Fruit fly (Drosophila melanogaster): ENCODE results near the gene FarO.

Gene FarO

DNA sequence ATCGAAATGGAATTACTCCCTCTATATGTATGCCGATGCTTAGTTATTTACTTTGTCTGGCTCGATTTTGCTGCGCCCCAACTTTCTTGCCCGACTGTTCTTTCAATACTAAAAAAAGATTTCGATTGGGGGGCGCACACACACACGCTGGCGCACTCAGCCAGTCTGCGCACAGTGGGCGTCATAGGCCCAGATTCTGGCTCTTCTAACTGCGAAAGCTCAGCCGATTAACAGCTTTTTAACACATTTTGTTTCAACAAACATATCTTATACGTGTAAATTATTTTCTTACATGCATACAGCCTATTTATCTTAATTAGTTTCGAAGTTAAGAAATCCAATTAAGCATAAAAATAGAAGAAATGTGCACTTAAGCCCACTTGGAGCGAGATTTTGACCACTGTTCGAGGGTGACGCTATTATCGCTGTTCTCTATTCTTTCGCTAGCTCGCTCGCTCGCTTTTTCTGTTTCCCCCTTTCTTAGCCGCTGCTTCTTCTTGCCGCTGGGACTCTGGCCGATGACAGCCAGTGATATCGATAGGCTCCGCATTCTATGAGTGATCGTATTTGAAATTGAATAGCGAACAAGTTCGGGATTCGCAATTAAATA is 18.6 kb upstream of the FarO start, which contains the start of gene Vinc (continued):
- TF ChIP-seq CG1024 (GFP tag; IDR thresholded peaks at IDR 0.05) (no peak), pita (GFP tag; optimal IDR thresholded peaks at IDR 0.05) (no peak), kah (GFP tag; optimal IDR thresholded peaks at IDR 0.05) (peak; percentile 79), CG18764 (GFP tag; optimal IDR thresholded peaks at IDR 0.05) (peak; percentile 78), ham (GFP tag; IDR thresholded peaks at IDR 0.05) (no peak), ems (GFP tag; optimal IDR thresholded peaks at IDR 0.05) (peak; percentile 84), CG7963 (GFP tag; IDR thresholded peaks at IDR 0.05; ENCODE audit: partially characterized antibody) (0 out of 3 replicates have a peak, but pooled peaks have one; percentile 7), CG12769 (tag; optimal IDR thresholded peaks at IDR 0.05) (no peak), CG6854 (GFP tag; optimal IDR thresholded peaks at IDR 0.05) (peak; percentile 92), CG16813 (GFP tag; IDR thresholded peaks at IDR 0.05; ENCODE audit: partially characterized antibody) (peak; percentile 49; the same call in 2 of the 3 replicates), CG12391 (tag; optimal IDR thresholded peaks at IDR 0.05) (peak; percentile 76), ap (GFP tag; IDR thresholded peaks at IDR 0.05) (peak; percentile 67), CG2116 (GFP tag; optimal IDR thresholded peaks at IDR 0.05) (peak; percentile 38), CG7928 (GFP tag; optimal IDR thresholded peaks at IDR 0.05) (peak; percentile 63), bbx (GFP tag; IDR thresholded peaks at IDR 0.05; ENCODE audit: partially characterized antibody) (peak; percentile 68), CG15601 (tag; optimal IDR thresholded peaks at IDR 0.05) (peak; percentile 54), CG18262 (tag; optimal IDR thresholded peaks at IDR 0.05) (peak; percentile 85), D (optimal IDR thresholded peaks at IDR 0.05) (no peak), D (GFP tag; optimal IDR thresholded peaks at IDR 0.05) (peak; percentile 82), sd (tag; optimal IDR thresholded peaks at IDR 0.05) (peak; percentile 40), trem (tag; optimal IDR thresholded peaks at IDR 0.05) (peak; percentile 81), Optix (GFP tag; IDR thresholded peaks at IDR 0.05) (peak; percentile 52; the same call in 1 of the 3 replicates), CG6765 (GFP tag; optimal IDR thresholded peaks at IDR 0.05) (peak; percentile 88), Gsc (GFP tag; IDR thresholded peaks at IDR 0.05) (0 out of 2 replicates have a peak, but pooled peaks have one; percentile 38), pho (GFP tag; optimal IDR thresholded peaks at IDR 0.05) (peak; percentile 49), CG7357 (GFP tag; IDR thresholded peaks at IDR 0.05) (peak; percentile 75), hb (GFP tag; IDR thresholded peaks at IDR 0.05; ENCODE audit: partially characterized antibody) (no peak), schlank (tag; optimal IDR thresholded peaks at IDR 0.05) (peak; percentile 45), knrl (GFP tag; IDR thresholded peaks at IDR 0.05; ENCODE audit: partially characterized antibody) (peak; percentile 43; the same call in 1 of the 3 replicates), Stat92E (GFP tag; optimal IDR thresholded peaks at IDR 0.05) (peak in 1 of 3 experiments; percentile 42), CG32532 (GFP tag; IDR thresholded peaks at IDR 0.05) (peak; percentile 91), Poxn (GFP tag; IDR thresholded peaks at IDR 0.05) (0 out of 2 replicates have a peak, but pooled peaks have one; percentile 30), H2.0 (GFP tag; IDR thresholded peaks at IDR 0.05) (peak; percentile 62), CG11085 (GFP tag; IDR thresholded peaks at IDR 0.05) (peak; percentile 60; the same call in 1 of the 2 replicates), CG1529 (GFP tag; optimal IDR thresholded peaks at IDR 0.05) (peak; percentile 53), disco-r (GFP tag; optimal IDR thresholded peaks at IDR 0.05) (peak; percentile 38), Dp (GFP tag; optimal IDR thresholded peaks at IDR 0.05) (peak; percentile 82), Hr51 (GFP tag; optimal IDR thresholded peaks at IDR 0.05) (peak in 1 of 2 experiments; percentile 38), wdn (GFP tag; IDR thresholded peaks at IDR 0.05) (peak; percentile 69; the same call in 1 of the 2 replicates), Chrac-16 (GFP tag; optimal IDR thresholded peaks at IDR 0.05) (peak; percentile 52), GATAe (GFP tag; conservative IDR thresholded peaks at IDR 0.05) (peak; percentile 78), pum (GFP tag; optimal IDR thresholded peaks at IDR 0.05) (peak; percentile 87), tna (GFP tag; IDR thresholded peaks at IDR 0.05; ENCODE audit: partially characterized antibody) (peak; percentile 55; the same call in 1 of the 2 replicates), tgo (GFP tag; IDR thresholded peaks at IDR 0.05) (peak; percentile 88), CG6689 (GFP tag; IDR thresholded peaks at IDR 0.05) (peak; percentile 92), org-1 (GFP tag; optimal IDR thresholded peaks at IDR 0.05) (peak; percentile 53), ERR (GFP tag; optimal IDR thresholded peaks at IDR 0.05) (peak; percentile 78), CG14441 (GFP tag; IDR thresholded peaks at IDR 0.05) (peak; percentile 84)
